Worm (Caenorhabditis elegans) whole organism, L4/young adult: Measurements from ENCODE around the gene C06E7.2.

ENCODE experiments used
- W03F9.2 ChIP-seq: fragments of 150-350 bp; optimal IDR thresholded peaks from 2 replicates; lab custom pipeline; 2014; ENCODE audit warnings: missing biosample characterization, missing genetic modification characterization
- dao-5 ChIP-seq: sonication (generic microtip); optimal IDR thresholded peaks from 2 replicates; lab custom pipeline; 2016; ENCODE audit warnings: missing genotype, missing genetic modification characterization, moderate library complexity, missing compliant biosample characterization
- him-1 ChIP-seq: sonication (generic microtip); optimal IDR thresholded peaks from 2 replicates; lab custom pipeline; 2016; ENCODE audit warnings: missing genotype, missing genetic modification reagents, missing genetic modification characterization, missing compliant biosample characterization

DNA sequence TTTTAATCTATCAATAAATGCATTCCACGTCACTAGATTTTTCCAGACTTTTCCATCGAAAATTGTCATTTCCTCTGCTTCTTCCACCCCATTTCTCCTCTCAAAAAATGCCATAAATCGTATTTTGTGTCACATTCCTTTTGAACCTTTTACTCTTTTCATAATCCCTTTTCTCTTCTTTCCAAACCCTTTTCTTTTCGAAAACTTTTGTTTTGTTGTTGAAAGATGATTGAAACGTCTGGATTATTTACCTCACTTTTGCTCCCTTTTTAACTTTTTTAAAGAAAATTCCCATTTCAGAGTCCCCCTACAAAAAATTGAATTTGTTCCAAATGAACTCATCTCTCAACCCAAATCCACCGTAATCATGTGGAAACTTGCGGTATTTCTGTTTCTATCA lies at the start of gene C06E7.2:
- TF ChIP-seq dao-5 (tag; lab: Kevin White, UChicago): no peak
- TF ChIP-seq him-1 (tag; lab: Kevin White, UChicago): no peak
- TF ChIP-seq W03F9.2 (tag; lab: Kevin White, UChicago): no peak
